Worm (Caenorhabditis elegans) whole organism, dauer: Measurements from ENCODE around the gene lgc-6.
"Not testable (repeated sequence)": the region's sequence is repeated elsewhere in the genome, so short reads cannot be mapped to it uniquely, and the experiment has no call there.

Source experiments
- unc-62 ChIP-seq: sonication (generic microtip); optimal IDR thresholded peaks from 2 replicates; lab custom pipeline; 2017; ENCODE audit warnings: missing biosample characterization, missing genetic modification reagents, missing genetic modification characterization

Gene lgc-6

ce11 chrIV:8333034-8333433 lies 6.7 kb upstream of the lgc-6 start:
- no peak for TF ChIP-seq unc-62 (GFP tag; lab: Kevin White, UChicago)

- TF ChIP-seq unc-62 (GFP tag; lab: Kevin White, UChicago) = no peak
These were observed 6.2 kb upstream of the lgc-6 start for ce11 chrIV:8333554-8333953.

- TF ChIP-seq unc-62 (GFP tag; lab: Kevin White, UChicago) = no peak
These were observed 6.0 kb upstream of the lgc-6 start, which contains the start of gene his-31 for ce11 chrIV:8333954-8333987. Gene his-31, minus strand, starts transcription at chrIV:8333983.

- TF ChIP-seq unc-62 (GFP tag; lab: Kevin White, UChicago) = no peak
These were observed 5.5 kb upstream of the lgc-6 start, which contains the start of gene his-32 for ce11 chrIV:8333988-8334863. Gene his-32, plus strand, starts transcription at chrIV:8334305.

ce11 chrIV:8342385-8342784 lies 2.6 kb downstream of the lgc-6 start, which contains the start of gene lgc-5:
Gene lgc-5, plus strand, starts transcription at chrIV:8342685.
- TF ChIP-seq unc-62 (GFP tag; lab: Kevin White, UChicago) = no peak

ce11 chrIV:8345518-8345917 lies 5.8 kb downstream of the lgc-6 start, which contains the start of gene F17E9.5:
Gene F17E9.5, plus strand, starts transcription at chrIV:8345818.
- no peak for TF ChIP-seq unc-62 (GFP tag; lab: Kevin White, UChicago)

ce11 chrIV:8347051-8347450 lies 7.3 kb downstream of the lgc-6 start, which contains the start of the genes F17E9.18 and F17E9.15:
Gene F17E9.18, minus strand, starts transcription at chrIV:8347151.
Gene F17E9.15, plus strand, starts transcription at chrIV:8347418.
- no peak for TF ChIP-seq unc-62 (GFP tag; lab: Kevin White, UChicago)

ce11 chrIV:8348073-8348472 lies 8.3 kb downstream of the lgc-6 start, which contains the start of gene F17E9.4:
Gene F17E9.4, plus strand, starts transcription at chrIV:8348373.
- no peak for TF ChIP-seq unc-62 (GFP tag; lab: Kevin White, UChicago)

ce11 chrIV:8352036-8352435 lies 12.3 kb downstream of the lgc-6 start, which contains the start of gene F17E9.16:
Gene F17E9.16, plus strand, starts transcription at chrIV:8352336.
- TF ChIP-seq unc-62 (GFP tag; lab: Kevin White, UChicago) = not testable (repeated sequence)

ce11 chrIV:8354572-8354971 lies 14.8 kb downstream of the lgc-6 start, which contains the start of gene F17E9.3:
Gene F17E9.3, plus strand, starts transcription at chrIV:8354872.
- no peak for TF ChIP-seq unc-62 (GFP tag; lab: Kevin White, UChicago)

- TF ChIP-seq unc-62 (GFP tag; lab: Kevin White, UChicago) = no peak
These were observed 15.9 kb downstream of the lgc-6 start, which contains the start of the genes F17E9.2 and col-116 for ce11 chrIV:8355592-8355991. Gene F17E9.2, plus strand, starts transcription at chrIV:8355892. Gene col-116, plus strand, starts transcription at chrIV:8355906.

ce11 chrIV:8357299-8357698 lies 17.6 kb downstream of the lgc-6 start:
- no peak for TF ChIP-seq unc-62 (GFP tag; lab: Kevin White, UChicago)

- TF ChIP-seq unc-62 (GFP tag; lab: Kevin White, UChicago) = no peak
These were observed 18.8 kb downstream of the lgc-6 start, which contains the start of gene D2096.13 for ce11 chrIV:8358492-8358891. Gene D2096.13, minus strand, starts transcription at chrIV:8358592.

- no peak for TF ChIP-seq unc-62 (GFP tag; lab: Kevin White, UChicago)
These were observed 20.1 kb downstream of the lgc-6 start, which contains the start of gene D2096.5 for ce11 chrIV:8359716-8360407. Gene D2096.5, minus strand, starts transcription at chrIV:8359766.

- no peak for TF ChIP-seq unc-62 (GFP tag; lab: Kevin White, UChicago)
These were observed 21.1 kb downstream of the lgc-6 start, which contains the start of gene sqv-1 for ce11 chrIV:8360817-8361216. Gene sqv-1, plus strand, starts transcription at chrIV:8361117.

- no peak for TF ChIP-seq unc-62 (GFP tag; lab: Kevin White, UChicago)
These were observed 23.4 kb downstream of the lgc-6 start, which contains the start of gene D2096.12 for ce11 chrIV:8363163-8363562. Gene D2096.12, plus strand, starts transcription at chrIV:8363463.
